Worm (Caenorhabditis elegans) whole organism, L1 larva: ENCODE results near the gene srw-22.
"Not testable (repeated sequence)": the region's sequence is repeated elsewhere in the genome, so short reads cannot be mapped to it uniquely, and the experiment has no call there.

Experiments
- C16A3.4 ChIP-seq: fragments of 150-350 bp; optimal IDR thresholded peaks from 2 replicates; lab custom pipeline; 2014; ENCODE audit warnings: missing biosample characterization, missing genetic modification characterization
- ama-1 ChIP-seq: fragments of 150-350 bp; optimal IDR thresholded peaks from 2 replicates; lab custom pipeline; 2014
- elt-2 ChIP-seq: sonication (generic microtip); optimal IDR thresholded peaks from 2 replicates; lab custom pipeline; 2016; ENCODE audit warnings: missing genetic modification characterization, mild to moderate bottlenecking, inconsistent platforms, missing compliant biosample characterization, missing genetic modification reagents
- elt-3 ChIP-seq, 6 experiments: fragments of 150-350 bp in 1 of 6; sonication (generic microtip); optimal IDR thresholded peaks; 2 replicates each; lab custom pipeline; 2017 to 2018; ENCODE audit warnings: missing biosample characterization in 6 of 6, missing genetic modification characterization in 6 of 6, inconsistent platforms in 1 of 6
- nhr-11 ChIP-seq: fragments of 150-350 bp; optimal IDR thresholded peaks from 2 replicates; lab custom pipeline; 2014; ENCODE audit warnings: missing biosample characterization, missing genetic modification characterization
- zag-1 ChIP-seq: fragments of 150-350 bp; optimal IDR thresholded peaks from 2 replicates; lab custom pipeline; 2014; ENCODE audit warnings: missing biosample characterization, missing genetic modification characterization

ce11 chrV:15262336-15262735 lies 6.1 kb upstream of the srw-22 start, which contains the start of gene M01B2.10:
- TF ChIP-seq elt-3 (tag; optimal IDR thresholded peaks at IDR 0.05; lab: Kevin White, UChicago); zag-1; nhr-11 (tag; lab: Kevin White, UChicago); elt-2 (tag; lab: Kevin White, UChicago); ama-1 (lab: Kevin White, UChicago); C16A3.4 (tag; lab: Kevin White, UChicago): not testable (repeated sequence)
